Worm (Caenorhabditis elegans) whole organism, L4 larva: Measurements from ENCODE around the gene F22F7.7.

Experiments
- F10B5.3 ChIP-seq: sonication (generic microtip); optimal IDR thresholded peaks from 2 replicates; lab custom pipeline; 2016; ENCODE audit warnings: mild to moderate bottlenecking, missing genetic modification characterization, missing compliant biosample characterization
- F44E2.7 ChIP-seq: fragments of 200-800 bp; sonication (Bioruptor generic); IDR thresholded peaks from 2 replicates; pipeline ENCODE4 v2.1.2; 2022; ENCODE audit warnings: missing genetic modification characterization, missing compliant biosample characterization
- T26A8.4 ChIP-seq: fragments of 200-800 bp; sonication (Bioruptor generic); IDR thresholded peaks from 2 replicates; pipeline ENCODE4 v1.3.6; 2022; ENCODE audit warnings: missing genetic modification characterization, missing compliant biosample characterization
- ZK337.2 ChIP-seq: fragments of 200-800 bp; sonication (Bioruptor generic); IDR thresholded peaks from 2 replicates; pipeline ENCODE4 v1.3.6; 2022; ENCODE audit warnings: missing genetic modification reagents, missing genetic modification characterization, missing compliant biosample characterization
- ZK546.5 ChIP-seq, 2 experiments: sonication (generic microtip); optimal IDR thresholded peaks; 2 replicates each; lab custom pipeline; 2017; ENCODE audit warnings: missing biosample characterization in 2 of 2, missing genetic modification characterization in 2 of 2
- ceh-20 ChIP-seq: fragments of 200-800 bp; sonication (Bioruptor generic); IDR thresholded peaks from 2 replicates; pipeline ENCODE4 v1.3.6; 2022; ENCODE audit warnings: missing genetic modification reagents, missing genetic modification characterization, missing compliant biosample characterization
- ceh-28 ChIP-seq: fragments of 150-350 bp; optimal IDR thresholded peaks from 2 replicates; lab custom pipeline; 2014; ENCODE audit warnings: missing biosample characterization, missing genetic modification reagents, missing genetic modification characterization
- ceh-62 ChIP-seq: sonication (generic microtip); optimal IDR thresholded peaks from 2 replicates; lab custom pipeline; 2017; ENCODE audit warnings: missing biosample characterization, missing genetic modification characterization
- ces-1 ChIP-seq: fragments of 150-350 bp; sonication (generic microtip); optimal IDR thresholded peaks from 4 replicates; lab custom pipeline; 2014; ENCODE audit warnings: missing biosample characterization, missing genetic modification reagents, missing genetic modification characterization
- daf-16 ChIP-seq, 3 experiments: sonication (generic microtip); optimal IDR thresholded peaks; 2 replicates each; lab custom pipeline; 2016 to 2017; ENCODE audit warnings: missing genetic modification characterization in 3 of 3, missing genetic modification reagents in 3 of 3, mild to moderate bottlenecking in 2 of 3, missing compliant biosample characterization in 2 of 3, missing biosample characterization in 1 of 3, moderate library complexity in 1 of 3
- daf-19 ChIP-seq: fragments of 200-800 bp; sonication (Bioruptor generic); conservative IDR thresholded peaks from 2 replicates; pipeline ENCODE4 v1.3.6; 2022; ENCODE audit warnings: missing genetic modification characterization, missing compliant biosample characterization
- dmd-8 ChIP-seq: fragments of 200-800 bp; sonication (Bioruptor generic); IDR thresholded peaks from 2 replicates; pipeline ENCODE4 v1.3.6; 2022; ENCODE audit warnings: missing genetic modification characterization, missing compliant biosample characterization
- dmd-9 ChIP-seq: fragments of 200-800 bp; sonication (Bioruptor generic); IDR thresholded peaks from 2 replicates; pipeline ENCODE4 v1.3.6; 2022; ENCODE audit warnings: missing genetic modification reagents, missing genetic modification characterization, missing compliant biosample characterization
- hif-1 ChIP-seq, 2 experiments: sonication (generic microtip); optimal IDR thresholded peaks; 2 replicates each; lab custom pipeline; 2016 to 2017; ENCODE audit warnings: missing compliant biosample characterization in 2 of 2, missing genetic modification characterization in 2 of 2, missing genetic modification reagents in 2 of 2, missing genotype in 2 of 2, mild to moderate bottlenecking in 1 of 2
- hlh-30 ChIP-seq: sonication (generic microtip); optimal IDR thresholded peaks from 2 replicates; lab custom pipeline; 2017; ENCODE audit warnings: antibody characterized with exemption, mild to moderate bottlenecking, missing genetic modification characterization, missing compliant biosample characterization; ENCODE audit not compliant: insufficient read depth
- hmg-1.1 ChIP-seq: fragments of 200-800 bp; sonication (Bioruptor generic); IDR thresholded peaks from 2 replicates; pipeline ENCODE4 v1.3.6; 2022; ENCODE audit warnings: missing genetic modification reagents, missing genetic modification characterization, missing compliant biosample characterization
- lim-7 ChIP-seq: fragments of 200-800 bp; sonication (Bioruptor generic); IDR thresholded peaks from 2 replicates; pipeline ENCODE4 v1.3.6; 2022; ENCODE audit warnings: missing genetic modification characterization, missing compliant biosample characterization
- lin-39 ChIP-seq: fragments of 150-350 bp; optimal IDR thresholded peaks from 2 replicates; lab custom pipeline; 2014; ENCODE audit warnings: missing biosample characterization, missing genetic modification reagents, missing genetic modification characterization
- madf-9 ChIP-seq: fragments of 200-800 bp; sonication (Bioruptor generic); conservative IDR thresholded peaks from 2 replicates; pipeline ENCODE4 v1.3.6; 2022; ENCODE audit warnings: missing genetic modification reagents, missing genetic modification characterization, missing compliant biosample characterization
- mdl-1 ChIP-seq, 2 experiments: fragments of 150-350 bp in 1 of 2; sonication (generic microtip) in 1 of 2; optimal IDR thresholded peaks; 2 replicates each; lab custom pipeline; 2014 to 2017; ENCODE audit warnings: missing biosample characterization in 2 of 2, missing genetic modification characterization in 2 of 2
- nhr-102 ChIP-seq: sonication (generic microtip); optimal IDR thresholded peaks from 2 replicates; lab custom pipeline; 2016; ENCODE audit warnings: mild to moderate bottlenecking, missing genetic modification characterization, moderate library complexity, missing compliant biosample characterization
- nhr-11 ChIP-seq: fragments of 150-350 bp; optimal IDR thresholded peaks from 2 replicates; lab custom pipeline; 2014; ENCODE audit warnings: missing biosample characterization, missing genetic modification characterization
- nhr-237 ChIP-seq: sonication (generic microtip); optimal IDR thresholded peaks from 2 replicates; lab custom pipeline; 2017; ENCODE audit warnings: missing biosample characterization, missing genetic modification characterization
- nhr-25 ChIP-seq: sonication (generic microtip); optimal IDR thresholded peaks from 2 replicates; lab custom pipeline; 2017; ENCODE audit warnings: missing genetic modification characterization, mild to moderate bottlenecking, missing compliant biosample characterization, antibody characterized with exemption, moderate library complexity, borderline replicate concordance; ENCODE audit not compliant: insufficient read depth
- nhr-41 ChIP-seq: fragments of 200-800 bp; sonication (Bioruptor generic); IDR thresholded peaks from 2 replicates; pipeline ENCODE4 v1.3.6; 2022; ENCODE audit warnings: missing genetic modification reagents, missing genetic modification characterization, missing compliant biosample characterization
- nhr-48 ChIP-seq: sonication (generic microtip); optimal IDR thresholded peaks from 2 replicates; lab custom pipeline; 2016; ENCODE audit warnings: mild to moderate bottlenecking, missing genetic modification characterization, missing compliant biosample characterization
- nhr-6 ChIP-seq: fragments of 150-350 bp; optimal IDR thresholded peaks from 2 replicates; lab custom pipeline; 2014; ENCODE audit warnings: missing biosample characterization, missing genetic modification characterization
- nhr-76 ChIP-seq: fragments of 150-350 bp; optimal IDR thresholded peaks from 2 replicates; lab custom pipeline; 2014; ENCODE audit warnings: missing biosample characterization, missing genetic modification characterization
- pha-4 ChIP-seq, 2 experiments: fragments of 150-350 bp in 1 of 2; fragments of 200-800 bp in 1 of 2; sonication (Bioruptor generic) in 1 of 2; IDR thresholded peaks in 1 of 2; optimal IDR thresholded peaks in 1 of 2; 2 replicates each; pipeline versions ENCODE4 v1.3.6 to Lab custom; 2014 to 2022; ENCODE audit warnings: missing genetic modification characterization in 2 of 2, missing genetic modification reagents in 2 of 2, missing biosample characterization in 1 of 2, missing compliant biosample characterization in 1 of 2
- rbr-2 ChIP-seq: sonication (generic microtip); optimal IDR thresholded peaks from 2 replicates; lab custom pipeline; 2016; ENCODE audit warnings: missing genotype, missing genetic modification characterization, missing compliant biosample characterization
- snpc-4 ChIP-seq: fragments of 150-350 bp; optimal IDR thresholded peaks from 2 replicates; lab custom pipeline; 2014; ENCODE audit warnings: missing biosample characterization, missing genetic modification characterization
- spr-3 ChIP-seq: fragments of 200-800 bp; sonication (Bioruptor generic); optimal IDR thresholded peaks from 2 replicates; lab custom pipeline; 2018; ENCODE audit warnings: mild to moderate bottlenecking, missing genetic modification characterization, missing compliant biosample characterization
- tra-1 ChIP-seq: fragments of 200-800 bp; sonication (Bioruptor generic); IDR thresholded peaks from 2 replicates; pipeline ENCODE4 v1.3.6; 2022; ENCODE audit warnings: missing genetic modification reagents, missing genetic modification characterization, missing compliant biosample characterization
- unc-39 ChIP-seq: sonication (generic microtip); optimal IDR thresholded peaks from 2 replicates; lab custom pipeline; 2017; ENCODE audit warnings: missing biosample characterization, missing genetic modification characterization
- unc-62 ChIP-seq, 3 experiments: fragments of 150-350 bp in 1 of 3; sonication (generic microtip); optimal IDR thresholded peaks in 2 of 3; peaks in 1 of 3; 1 replicate in 1 of 3; 2 replicates in 2 of 3; lab custom pipeline; 2014 to 2017; ENCODE audit warnings: missing biosample characterization in 3 of 3, missing genetic modification characterization in 3 of 3, missing genetic modification reagents in 3 of 3, missing genotype in 1 of 3
- vab-7 ChIP-seq: fragments of 200-800 bp; sonication (Bioruptor generic); IDR thresholded peaks from 2 replicates; pipeline ENCODE4 v1.3.6; 2022; ENCODE audit warnings: missing genetic modification reagents, missing genetic modification characterization, missing compliant biosample characterization
- zip-11 ChIP-seq: fragments of 200-800 bp; sonication (Bioruptor generic); IDR thresholded peaks from 2 replicates; pipeline ENCODE4 v1.3.6; 2022; ENCODE audit warnings: missing genetic modification characterization, missing compliant biosample characterization

Gene F22F7.7

ce11 chrV:2150876-2151275, 11.0 kb upstream of the F22F7.7 start, which contains the start of gene C45H4.13:
Gene C45H4.13 (minus strand): TSS chrV:2150976.
- no peak for TF ChIP-seq nhr-11
- no peak for TF ChIP-seq dmd-9 (GFP tag; lab: Robert Waterston, UW)
- no peak for TF ChIP-seq unc-39 (tag; lab: Kevin White, UChicago)
- TF ChIP-seq tra-1 (GFP tag; lab: Robert Waterston, UW): no peak
- no peak for TF ChIP-seq nhr-237
- no peak for TF ChIP-seq mdl-1 (tag; optimal IDR thresholded peaks at IDR 0.05; lab: Kevin White, UChicago)
- TF ChIP-seq unc-62 (GFP tag; optimal IDR thresholded peaks at IDR 0.05 in 1 of 2; lab: Kevin White, UChicago): no peak
- no peak for TF ChIP-seq unc-62 (tag; optimal IDR thresholded peaks at IDR 0.05; lab: Kevin White, UChicago)
- no peak for TF ChIP-seq madf-9 (GFP tag; lab: Robert Waterston, UW)
- TF ChIP-seq hif-1 (tag; optimal IDR thresholded peaks at IDR 0.05; lab: Kevin White, UChicago): no peak
- no peak for TF ChIP-seq daf-19 (GFP tag; lab: Robert Waterston, UW)
- TF ChIP-seq nhr-6: no peak
- no peak for TF ChIP-seq daf-16 (GFP tag; optimal IDR thresholded peaks at IDR 0.05; lab: Kevin White, UChicago)
- no peak for TF ChIP-seq daf-16 (tag; optimal IDR thresholded peaks at IDR 0.05; lab: Kevin White, UChicago)

ce11 chrV:2149432-2149831, 9.6 kb upstream of the F22F7.7 start, which contains the start of gene C45H4.21:
Gene C45H4.21 (minus strand): TSS chrV:2149532.
- TF ChIP-seq lin-39 (tag; lab: Kevin White, UChicago) (no peak), F10B5.3 (no peak)

- TF ChIP-seq hmg-1.1 (GFP tag; lab: Robert Waterston, UW) (no peak), ZK337.2 (GFP tag; lab: Robert Waterston, UW) (no peak), ceh-20 (GFP tag; lab: Robert Waterston, UW) (no peak), nhr-102 (tag; lab: Kevin White, UChicago) (no peak), ceh-28 (tag; lab: Kevin White, UChicago) (no peak), ces-1 (GFP tag; lab: Kevin White, UChicago) (no peak), unc-62 (GFP tag; optimal IDR thresholded peaks at IDR 0.05 in 1 of 2; lab: Kevin White, UChicago) (no peak), unc-62 (tag; optimal IDR thresholded peaks at IDR 0.05; lab: Kevin White, UChicago) (no peak), T26A8.4 (GFP tag; lab: Robert Waterston, UW) (no peak), pha-4 (GFP tag; IDR thresholded peaks at IDR 0.05; lab: Robert Waterston, UW) (no peak), pha-4 (tag; optimal IDR thresholded peaks at IDR 0.05; lab: Kevin White, UChicago) (no peak), spr-3 (GFP tag; lab: Kevin White, UChicago) (no peak), hlh-30 (tag; lab: Kevin White, UChicago) (no peak), ceh-62 (tag; lab: Kevin White, UChicago) (no peak)
These were observed 7.0 kb upstream of the F22F7.7 start, which contains the start of gene srbc-20 for ce11 chrV:2146795-2147194. Gene srbc-20 (plus strand): TSS chrV:2147095.

ce11 chrV:2146044-2146443, 6.2 kb upstream of the F22F7.7 start, which contains the start of gene str-52:
Gene str-52 (minus strand): TSS chrV:2146144.
- TF ChIP-seq lim-7: no peak
- no peak for TF ChIP-seq F44E2.7
- no peak for TF ChIP-seq vab-7 (GFP tag; lab: Robert Waterston, UW)
- TF ChIP-seq nhr-6: no peak
- TF ChIP-seq hlh-30 (tag; lab: Kevin White, UChicago): no peak
- no peak for TF ChIP-seq nhr-25 (tag; lab: Kevin White, UChicago)
- no peak for TF ChIP-seq zip-11 (GFP tag; lab: Robert Waterston, UW)
- no peak for TF ChIP-seq nhr-11
- TF ChIP-seq ZK546.5 (tag; optimal IDR thresholded peaks at IDR 0.05; lab: Kevin White, UChicago): no peak
- no peak for TF ChIP-seq rbr-2 (tag; lab: Kevin White, UChicago)
- no peak for TF ChIP-seq dmd-8
- TF ChIP-seq F10B5.3: no peak
- TF ChIP-seq daf-19 (GFP tag; lab: Robert Waterston, UW): no peak
- TF ChIP-seq nhr-76 (tag; lab: Kevin White, UChicago): no peak
- TF ChIP-seq snpc-4 (tag; lab: Kevin White, UChicago): no peak
- TF ChIP-seq nhr-48: no peak
- no peak for TF ChIP-seq hmg-1.1 (GFP tag; lab: Robert Waterston, UW)
- TF ChIP-seq nhr-41 (GFP tag; lab: Robert Waterston, UW): no peak
